Worm (Caenorhabditis elegans) whole organism, L4 larva: ENCODE measurements around the gene vps-15.

Experiments
- F44E2.7 ChIP-seq: fragments of 200-800 bp; sonication (Bioruptor generic); IDR thresholded peaks from 2 replicates; pipeline ENCODE4 v2.1.2; 2022; ENCODE audit warnings: missing genetic modification characterization, missing compliant biosample characterization
- R02D3.7 ChIP-seq: fragments of 150-350 bp; sonication (generic microtip); optimal IDR thresholded peaks from 3 replicates; lab custom pipeline; 2014; ENCODE audit warnings: missing biosample characterization, missing genetic modification characterization
- T20F7.1 ChIP-seq: fragments of 200-800 bp; sonication (Bioruptor generic); optimal IDR thresholded peaks from 2 replicates; lab custom pipeline; 2018; ENCODE audit warnings: mild to moderate bottlenecking, missing genetic modification characterization, missing compliant biosample characterization
- T26A8.4 ChIP-seq: fragments of 200-800 bp; sonication (Bioruptor generic); IDR thresholded peaks from 2 replicates; pipeline ENCODE4 v1.3.6; 2022; ENCODE audit warnings: missing genetic modification characterization, missing compliant biosample characterization
- ZK337.2 ChIP-seq: fragments of 200-800 bp; sonication (Bioruptor generic); IDR thresholded peaks from 2 replicates; pipeline ENCODE4 v1.3.6; 2022; ENCODE audit warnings: missing genetic modification reagents, missing genetic modification characterization, missing compliant biosample characterization
- ZK546.5 ChIP-seq, 2 experiments: sonication (generic microtip); optimal IDR thresholded peaks; 2 replicates each; lab custom pipeline; 2017; ENCODE audit warnings: missing biosample characterization in 2 of 2, missing genetic modification characterization in 2 of 2
- aly-2 ChIP-seq: sonication (generic microtip); optimal IDR thresholded peaks from 2 replicates; lab custom pipeline; 2018; ENCODE audit warnings: missing biosample characterization, missing genetic modification characterization
- attf-4 ChIP-seq: sonication (generic microtip); optimal IDR thresholded peaks from 3 replicates; lab custom pipeline; 2017; ENCODE audit warnings: missing biosample characterization, missing genetic modification characterization
- ceh-28 ChIP-seq: fragments of 150-350 bp; optimal IDR thresholded peaks from 2 replicates; lab custom pipeline; 2014; ENCODE audit warnings: missing biosample characterization, missing genetic modification reagents, missing genetic modification characterization
- ceh-44 ChIP-seq: fragments of 200-800 bp; sonication (Bioruptor generic); IDR thresholded peaks from 2 replicates; pipeline ENCODE4 v1.3.6; 2022; ENCODE audit warnings: missing genetic modification reagents, missing genetic modification characterization, missing compliant biosample characterization
- ceh-82 ChIP-seq: sonication (generic microtip); optimal IDR thresholded peaks from 2 replicates; lab custom pipeline; 2017; ENCODE audit warnings: missing biosample characterization, missing genetic modification characterization
- ces-1 ChIP-seq: fragments of 150-350 bp; sonication (generic microtip); optimal IDR thresholded peaks from 4 replicates; lab custom pipeline; 2014; ENCODE audit warnings: missing biosample characterization, missing genetic modification reagents, missing genetic modification characterization
- ctbp-1 ChIP-seq: fragments of 200-800 bp; sonication (Bioruptor generic); IDR thresholded peaks from 2 replicates; pipeline ENCODE4 v1.3.6; 2022; ENCODE audit warnings: missing genetic modification reagents, missing genetic modification characterization, missing compliant biosample characterization
- daf-16 ChIP-seq, 3 experiments: sonication (generic microtip); optimal IDR thresholded peaks; 2 replicates each; lab custom pipeline; 2016 to 2017; ENCODE audit warnings: missing genetic modification characterization in 3 of 3, missing genetic modification reagents in 3 of 3, mild to moderate bottlenecking in 2 of 3, missing compliant biosample characterization in 2 of 3, missing biosample characterization in 1 of 3, moderate library complexity in 1 of 3
- dmd-6 ChIP-seq: fragments of 200-800 bp; sonication (Bioruptor generic); IDR thresholded peaks from 2 replicates; pipeline ENCODE4 v1.3.6; 2022; ENCODE audit warnings: missing genetic modification reagents, missing genetic modification characterization, missing compliant biosample characterization
- dmd-8 ChIP-seq: fragments of 200-800 bp; sonication (Bioruptor generic); IDR thresholded peaks from 2 replicates; pipeline ENCODE4 v1.3.6; 2022; ENCODE audit warnings: missing genetic modification characterization, missing compliant biosample characterization
- dpl-1 ChIP-seq: fragments of 150-350 bp; optimal IDR thresholded peaks from 2 replicates; lab custom pipeline; 2014; ENCODE audit warnings: missing biosample characterization, missing genetic modification reagents, missing genetic modification characterization
- duxl-1 ChIP-seq: sonication (generic microtip); optimal IDR thresholded peaks from 2 replicates; lab custom pipeline; 2016; ENCODE audit warnings: mild to moderate bottlenecking, missing genetic modification characterization, moderate library complexity, missing compliant biosample characterization; ENCODE audit not compliant: poor library complexity
- dve-1 ChIP-seq: sonication (generic microtip); optimal IDR thresholded peaks from 2 replicates; lab custom pipeline; 2017; ENCODE audit warnings: antibody characterized with exemption, mild to moderate bottlenecking, missing genetic modification characterization, missing compliant biosample characterization; ENCODE audit not compliant: insufficient read depth
- fkh-10 ChIP-seq: fragments of 150-350 bp; optimal IDR thresholded peaks from 2 replicates; lab custom pipeline; 2014; ENCODE audit warnings: missing biosample characterization, missing genetic modification reagents, missing genetic modification characterization
- gei-8 ChIP-seq: fragments of 200-800 bp; sonication (Bioruptor generic); optimal IDR thresholded peaks from 2 replicates; lab custom pipeline; 2018; ENCODE audit warnings: mild to moderate bottlenecking, missing genetic modification characterization, missing compliant biosample characterization
- hlh-11 ChIP-seq: fragments of 200-800 bp; sonication (Bioruptor generic); optimal IDR thresholded peaks from 2 replicates; lab custom pipeline; 2018; ENCODE audit warnings: mild to moderate bottlenecking, missing genetic modification characterization, missing compliant biosample characterization
- hlh-30 ChIP-seq: sonication (generic microtip); optimal IDR thresholded peaks from 2 replicates; lab custom pipeline; 2017; ENCODE audit warnings: antibody characterized with exemption, mild to moderate bottlenecking, missing genetic modification characterization, missing compliant biosample characterization; ENCODE audit not compliant: insufficient read depth
- hmg-1.1 ChIP-seq: fragments of 200-800 bp; sonication (Bioruptor generic); IDR thresholded peaks from 2 replicates; pipeline ENCODE4 v1.3.6; 2022; ENCODE audit warnings: missing genetic modification reagents, missing genetic modification characterization, missing compliant biosample characterization
- jun-1 ChIP-seq: fragments of 150-350 bp; optimal IDR thresholded peaks from 2 replicates; lab custom pipeline; 2014; ENCODE audit warnings: missing biosample characterization, missing genetic modification reagents, missing genetic modification characterization
- lim-7 ChIP-seq: fragments of 200-800 bp; sonication (Bioruptor generic); IDR thresholded peaks from 2 replicates; pipeline ENCODE4 v1.3.6; 2022; ENCODE audit warnings: missing genetic modification characterization, missing compliant biosample characterization
- lin-1 ChIP-seq: fragments of 200-800 bp; sonication (Bioruptor generic); IDR thresholded peaks from 2 replicates; pipeline ENCODE4 v1.3.6; 2022; ENCODE audit warnings: missing genetic modification reagents, missing genetic modification characterization, missing compliant biosample characterization
- lin-15B ChIP-seq: fragments of 150-350 bp; sonication (generic microtip); optimal IDR thresholded peaks from 3 replicates; lab custom pipeline; 2014; ENCODE audit warnings: missing biosample characterization, missing genetic modification characterization
- lin-29 ChIP-seq: fragments of 200-800 bp; sonication (Bioruptor generic); IDR thresholded peaks from 2 replicates; pipeline ENCODE4 v1.3.6; 2022; ENCODE audit warnings: missing genetic modification reagents, missing genetic modification characterization, missing compliant biosample characterization
- lin-38 ChIP-seq: fragments of 200-800 bp; sonication (Bioruptor generic); IDR thresholded peaks from 2 replicates; pipeline ENCODE4 v1.3.6; 2022; ENCODE audit warnings: missing genetic modification reagents, missing genetic modification characterization, missing compliant biosample characterization
- lir-3 ChIP-seq: sonication (generic microtip); optimal IDR thresholded peaks from 2 replicates; lab custom pipeline; 2016; ENCODE audit warnings: mild to moderate bottlenecking, missing genetic modification characterization, missing compliant biosample characterization
- mdt-29 ChIP-seq: fragments of 200-800 bp; sonication (Bioruptor generic); IDR thresholded peaks from 2 replicates; pipeline ENCODE4 v1.3.6; 2022; ENCODE audit warnings: missing genetic modification reagents, missing genetic modification characterization, missing compliant biosample characterization
- mep-1 ChIP-seq: fragments of 150-350 bp; sonication (generic microtip); optimal IDR thresholded peaks from 3 replicates; lab custom pipeline; 2014; ENCODE audit warnings: missing biosample characterization, missing genetic modification characterization
- mes-2 ChIP-seq: sonication (generic microtip); optimal IDR thresholded peaks from 2 replicates; lab custom pipeline; 2016; ENCODE audit warnings: missing genotype, mild to moderate bottlenecking, missing genetic modification characterization, missing compliant biosample characterization; ENCODE audit not compliant: poor library complexity, severe bottlenecking
- mxl-2 ChIP-seq: fragments of 200-800 bp; sonication (Bioruptor generic); conservative IDR thresholded peaks from 2 replicates; pipeline ENCODE4 v1.3.6; 2022; ENCODE audit warnings: missing genetic modification reagents, missing genetic modification characterization, missing compliant biosample characterization
- nhr-102 ChIP-seq: sonication (generic microtip); optimal IDR thresholded peaks from 2 replicates; lab custom pipeline; 2016; ENCODE audit warnings: mild to moderate bottlenecking, missing genetic modification characterization, moderate library complexity, missing compliant biosample characterization
- nhr-48 ChIP-seq: sonication (generic microtip); optimal IDR thresholded peaks from 2 replicates; lab custom pipeline; 2016; ENCODE audit warnings: mild to moderate bottlenecking, missing genetic modification characterization, missing compliant biosample characterization
- nhr-76 ChIP-seq: fragments of 150-350 bp; optimal IDR thresholded peaks from 2 replicates; lab custom pipeline; 2014; ENCODE audit warnings: missing biosample characterization, missing genetic modification characterization
- php-3 ChIP-seq: fragments of 200-800 bp; sonication (Bioruptor generic); IDR thresholded peaks from 2 replicates; pipeline ENCODE4 v1.3.6; 2022; ENCODE audit warnings: missing genetic modification reagents, missing genetic modification characterization, missing compliant biosample characterization
- pqm-1 ChIP-seq: sonication (generic microtip); optimal IDR thresholded peaks from 2 replicates; lab custom pipeline; 2017; ENCODE audit warnings: missing biosample characterization, missing genetic modification characterization
- set-16 ChIP-seq: fragments of 200-800 bp; sonication (Bioruptor generic); IDR thresholded peaks from 2 replicates; pipeline ENCODE4 v1.3.6; 2022; ENCODE audit warnings: missing genetic modification reagents, missing genetic modification characterization, missing compliant biosample characterization
- tag-97 ChIP-seq: fragments of 200-800 bp; sonication (Bioruptor generic); IDR thresholded peaks from 2 replicates; pipeline ENCODE4 v1.3.6; 2022; ENCODE audit warnings: missing genetic modification characterization, missing compliant biosample characterization
- tra-1 ChIP-seq: fragments of 200-800 bp; sonication (Bioruptor generic); IDR thresholded peaks from 2 replicates; pipeline ENCODE4 v1.3.6; 2022; ENCODE audit warnings: missing genetic modification reagents, missing genetic modification characterization, missing compliant biosample characterization
- unc-130 ChIP-seq: sonication (generic microtip); optimal IDR thresholded peaks from 2 replicates; lab custom pipeline; 2016; ENCODE audit warnings: missing genetic modification reagents, missing genetic modification characterization, missing compliant biosample characterization
- unc-39 ChIP-seq: sonication (generic microtip); optimal IDR thresholded peaks from 2 replicates; lab custom pipeline; 2017; ENCODE audit warnings: missing biosample characterization, missing genetic modification characterization
- vab-7 ChIP-seq: fragments of 200-800 bp; sonication (Bioruptor generic); IDR thresholded peaks from 2 replicates; pipeline ENCODE4 v1.3.6; 2022; ENCODE audit warnings: missing genetic modification reagents, missing genetic modification characterization, missing compliant biosample characterization
- zfp-3 ChIP-seq: fragments of 200-800 bp; sonication (Bioruptor generic); conservative IDR thresholded peaks from 2 replicates; pipeline ENCODE4 v1.3.6; 2022; ENCODE audit warnings: missing genetic modification reagents, missing genetic modification characterization, missing compliant biosample characterization
- zip-2 ChIP-seq: fragments of 150-350 bp; optimal IDR thresholded peaks from 2 replicates; lab custom pipeline; 2014; ENCODE audit warnings: missing biosample characterization, missing genetic modification characterization
- ztf-11 ChIP-seq: fragments of 150-350 bp; optimal IDR thresholded peaks from 2 replicates; lab custom pipeline; 2014; ENCODE audit warnings: missing biosample characterization, missing genetic modification characterization
- ztf-7 ChIP-seq: fragments of 150-350 bp; optimal IDR thresholded peaks from 2 replicates; lab custom pipeline; 2014; ENCODE audit warnings: missing biosample characterization, missing genetic modification characterization

vps-15 gene

DNA sequence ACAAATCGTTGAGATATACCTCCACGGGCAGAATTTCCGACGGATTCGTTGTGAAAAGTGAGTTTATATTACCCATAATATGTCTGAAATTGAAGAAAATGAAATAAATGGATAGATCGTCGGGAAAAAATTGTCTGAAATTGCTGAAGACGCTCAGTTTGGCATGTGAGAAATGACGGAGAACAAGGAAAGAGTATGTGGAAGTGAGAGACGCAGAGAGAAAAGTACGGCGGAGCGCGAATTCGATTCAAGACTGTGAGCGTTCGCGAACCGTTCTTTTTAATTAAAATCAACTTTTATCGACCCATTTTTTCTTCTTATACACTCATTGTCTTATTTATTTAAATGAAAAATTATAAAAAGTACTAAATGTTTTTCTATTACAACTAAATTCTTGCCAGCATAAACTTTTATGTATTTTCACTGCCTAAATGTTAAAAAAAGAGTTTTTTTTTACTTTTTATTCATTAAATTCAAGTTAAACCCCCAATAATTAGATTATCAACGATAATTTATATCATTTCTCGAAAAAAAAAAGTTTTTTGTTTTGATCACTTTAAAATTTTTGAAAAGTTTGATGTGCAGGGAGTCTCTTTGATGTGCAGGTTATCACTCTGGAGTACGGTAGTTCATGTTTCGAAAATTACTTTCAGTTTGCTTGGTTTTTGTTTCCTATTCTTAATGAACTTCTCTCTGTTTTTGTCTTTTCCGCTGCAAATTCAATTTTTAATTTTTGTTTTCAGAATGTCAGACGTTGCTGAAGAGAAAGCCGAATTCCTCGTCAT is at the start of gene vps-15, which contains the start of gene hmg-12:
Gene vps-15 (minus strand): TSS at position 83 of the 785 bp plus-strand sequence.
Gene hmg-12 (plus strand): TSS at position 744 of the 785 bp plus-strand sequence.
- TF ChIP-seq mep-1 (tag; lab: Kevin White, UChicago): no peak
- no peak for TF ChIP-seq gei-8 (GFP tag; lab: Kevin White, UChicago)
- no peak for TF ChIP-seq pqm-1 (tag; lab: Kevin White, UChicago)
- TF ChIP-seq nhr-102: no peak
- peak in 1 of 2 experiments; percentile 61 for TF ChIP-seq ZK546.5 (tag; optimal IDR thresholded peaks at IDR 0.05; lab: Kevin White, UChicago)
- peak; percentile 25 for TF ChIP-seq dpl-1 (GFP tag; lab: Kevin White, UChicago)
- TF ChIP-seq attf-4: no peak
- no peak for TF ChIP-seq ZK337.2 (GFP tag; lab: Robert Waterston, UW)
- TF ChIP-seq set-16: no peak
- TF ChIP-seq vab-7: no peak
- no peak for TF ChIP-seq T26A8.4 (GFP tag; lab: Robert Waterston, UW)
- no peak for TF ChIP-seq fkh-10 (GFP tag; lab: Kevin White, UChicago)
- no peak for TF ChIP-seq duxl-1
- no peak for TF ChIP-seq lin-1
- no peak for TF ChIP-seq R02D3.7 (tag; lab: Kevin White, UChicago)
- no peak for TF ChIP-seq ceh-28 (tag; lab: Kevin White, UChicago)
- no peak for TF ChIP-seq F44E2.7 (GFP tag; lab: Robert Waterston, UW)
- TF ChIP-seq hmg-1.1 (GFP tag; lab: Robert Waterston, UW): no peak
- TF ChIP-seq zfp-3 (GFP tag; lab: Robert Waterston, UW): no peak
- TF ChIP-seq hlh-11 (tag; lab: Kevin White, UChicago): no peak
- TF ChIP-seq zip-2 (tag; lab: Kevin White, UChicago): no peak
- peak; percentile 26 for TF ChIP-seq hlh-30 (tag; lab: Kevin White, UChicago)
- TF ChIP-seq dmd-8 (GFP tag; lab: Robert Waterston, UW): no peak
- TF ChIP-seq ztf-7 (tag; lab: Kevin White, UChicago): peak; percentile 9
- no peak for TF ChIP-seq lin-15B (tag; lab: Kevin White, UChicago)
- TF ChIP-seq lim-7 (GFP tag; lab: Robert Waterston, UW): no peak
- TF ChIP-seq php-3: no peak
- no peak for TF ChIP-seq tag-97 (GFP tag; lab: Robert Waterston, UW)
- no peak for TF ChIP-seq aly-2
- TF ChIP-seq ces-1: no peak
- no peak for TF ChIP-seq lir-3 (tag; lab: Kevin White, UChicago)
- no peak for TF ChIP-seq lin-38 (GFP tag; lab: Robert Waterston, UW)
- TF ChIP-seq lin-29 (GFP tag; lab: Robert Waterston, UW): no peak
- TF ChIP-seq ztf-11 (tag; lab: Kevin White, UChicago): no peak
- no peak for TF ChIP-seq jun-1 (tag; lab: Kevin White, UChicago)
- no peak for TF ChIP-seq dve-1 (tag; lab: Kevin White, UChicago)
- no peak for TF ChIP-seq nhr-76 (tag; lab: Kevin White, UChicago)
- no peak for TF ChIP-seq daf-16 (GFP tag; optimal IDR thresholded peaks at IDR 0.05; lab: Kevin White, UChicago)
- peak; percentile 7 for TF ChIP-seq daf-16 (tag; optimal IDR thresholded peaks at IDR 0.05; lab: Kevin White, UChicago)
- no peak for TF ChIP-seq T20F7.1
- no peak for TF ChIP-seq ceh-44 (GFP tag; lab: Robert Waterston, UW)
- TF ChIP-seq mxl-2 (GFP tag; lab: Robert Waterston, UW): no peak
- TF ChIP-seq unc-130 (GFP tag; lab: Kevin White, UChicago): peak; percentile 18
- TF ChIP-seq nhr-48 (tag; lab: Kevin White, UChicago): no peak
- no peak for TF ChIP-seq unc-39 (tag; lab: Kevin White, UChicago)
- no peak for TF ChIP-seq ctbp-1 (GFP tag; lab: Robert Waterston, UW)
- TF ChIP-seq mes-2: peak; percentile 73
- TF ChIP-seq dmd-6 (GFP tag; lab: Robert Waterston, UW): no peak
- TF ChIP-seq tra-1 (GFP tag; lab: Robert Waterston, UW): no peak
- no peak for TF ChIP-seq mdt-29 (GFP tag; lab: Robert Waterston, UW)
- TF ChIP-seq ceh-82 (tag; lab: Kevin White, UChicago): no peak
